Worm (Caenorhabditis elegans): Measurements from ENCODE around the gene Y51A2A.16.

The Y51A2A.16 gene

DNA sequence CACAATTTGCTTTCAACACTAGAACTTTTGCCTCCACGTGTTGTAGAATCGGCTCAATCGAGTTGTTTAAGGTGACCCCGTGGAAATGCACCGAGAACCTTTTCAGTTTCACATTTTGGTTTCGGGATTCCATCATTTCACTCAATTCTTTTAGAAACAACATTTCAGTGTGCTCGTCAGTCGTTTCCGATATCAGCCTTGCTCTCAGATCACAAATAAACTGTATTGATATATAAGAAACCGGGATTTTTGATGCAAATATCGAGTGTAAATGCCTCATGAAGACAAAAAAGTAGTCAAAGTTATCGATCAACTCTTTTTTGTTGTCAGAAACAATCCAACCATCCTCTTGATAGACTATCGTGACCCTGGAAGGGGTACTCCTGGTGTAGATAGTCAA, 15.2 kb downstream of the Y51A2A.16 start:
- TF ChIP-seq nhr-67 (tag; optimal IDR thresholded peaks at IDR 0.05) (no peak), pqm-1 (tag; optimal IDR thresholded peaks at IDR 0.05) (no peak), ztf-4 (tag; optimal IDR thresholded peaks at IDR 0.05) (no peak), jun-1 (tag; optimal IDR thresholded peaks at IDR 0.05) (no peak), nhr-11 (tag; optimal IDR thresholded peaks at IDR 0.05) (no peak), nhr-43 (tag; optimal IDR thresholded peaks at IDR 0.05; ENCODE audit: poor library complexity, severe bottlenecking) (no peak), nhr-12 (tag; optimal IDR thresholded peaks at IDR 0.05) (no peak), R02D3.7 (tag; optimal IDR thresholded peaks at IDR 0.05) (no peak), eor-1 (tag; optimal IDR thresholded peaks at IDR 0.05) (no peak)

DNA sequence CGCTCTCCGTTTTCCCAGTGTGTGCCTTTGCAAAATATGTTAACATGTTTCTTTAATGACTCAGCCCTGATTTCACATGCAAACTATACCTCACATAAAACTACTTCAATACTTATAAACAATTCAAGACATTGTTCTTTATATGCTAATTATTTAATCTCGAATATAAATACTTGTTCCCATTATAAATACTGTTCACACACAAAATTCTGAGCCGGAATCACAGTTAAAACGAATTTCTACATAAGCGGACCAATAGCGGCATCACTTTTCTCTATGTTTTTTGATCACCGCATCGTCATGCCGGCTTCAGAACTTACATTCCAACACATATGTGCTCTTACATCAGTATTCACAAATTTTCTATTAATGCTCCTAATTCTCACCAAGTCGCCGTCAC, 26.2 kb downstream of the Y51A2A.16 start, which contains the start of gene R10E8.5:
Gene R10E8.5, plus strand, starts transcription at position 301 of the 400 bp plus-strand sequence.
- no peak for TF ChIP-seq fkh-10 (GFP tag; optimal IDR thresholded peaks at IDR 0.05)
- no peak for TF ChIP-seq ama-1 (optimal IDR thresholded peaks at IDR 0.05)
- TF ChIP-seq daf-12 (tag; optimal IDR thresholded peaks at IDR 0.05) = no peak
- TF ChIP-seq nfya-1 (tag; optimal IDR thresholded peaks at IDR 0.05; ENCODE audit: insufficient read depth) = no peak
- no peak for TF ChIP-seq nhr-25 (tag; optimal IDR thresholded peaks at IDR 0.05)
- TF ChIP-seq nhr-67 (tag; optimal IDR thresholded peaks at IDR 0.05) = no peak
- TF ChIP-seq fos-1 (tag; optimal IDR thresholded peaks at IDR 0.05) = no peak

DNA sequence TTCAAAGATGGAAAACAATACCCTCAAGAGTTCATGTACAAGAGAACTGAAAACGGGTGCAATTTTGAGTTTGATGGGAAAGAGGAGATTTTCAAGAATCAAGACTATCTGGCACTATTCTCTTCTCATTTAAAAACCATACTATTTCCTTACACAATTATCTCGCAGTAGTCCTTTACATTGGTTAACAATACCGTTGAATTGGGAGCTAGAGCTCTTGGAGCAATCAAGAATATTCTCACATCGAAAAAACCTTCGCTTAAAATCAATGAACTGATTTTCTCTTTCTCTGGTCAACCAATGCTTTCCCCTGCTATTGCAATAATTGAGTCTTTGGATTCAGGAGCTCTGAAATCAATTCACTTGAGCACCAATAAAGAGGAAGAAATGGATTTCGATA, 27.2 kb downstream of the Y51A2A.16 start, which contains the start of gene R10E8.2:
Gene R10E8.2, plus strand, starts transcription at position 301 of the 400 bp plus-strand sequence.
- TF ChIP-seq pha-4 (tag; optimal IDR thresholded peaks at IDR 0.05) (no peak), zag-1 (tag; optimal IDR thresholded peaks at IDR 0.05) (no peak), skn-1 (tag; optimal IDR thresholded peaks at IDR 0.05) (no peak), nhr-25 (tag; optimal IDR thresholded peaks at IDR 0.05) (no peak), unc-62 (GFP tag; optimal IDR thresholded peaks at IDR 0.05) (no peak), nhr-43 (tag; optimal IDR thresholded peaks at IDR 0.05; ENCODE audit: poor library complexity, severe bottlenecking) (no peak), nhr-23 (tag; optimal IDR thresholded peaks at IDR 0.05) (no peak), nhr-12 (tag; optimal IDR thresholded peaks at IDR 0.05) (no peak), lin-15B (tag; optimal IDR thresholded peaks at IDR 0.05) (no peak), mdl-1 (tag; optimal IDR thresholded peaks at IDR 0.05) (no peak), elt-2 (tag; optimal IDR thresholded peaks at IDR 0.05) (no peak), ZK546.5 (tag; optimal IDR thresholded peaks at IDR 0.05) (no peak), unc-39 (tag; optimal IDR thresholded peaks at IDR 0.05) (no peak), nhr-77 (tag; optimal IDR thresholded peaks at IDR 0.05) (no peak), sea-2 (GFP tag; optimal IDR thresholded peaks at IDR 0.05) (no peak), ama-1 (optimal IDR thresholded peaks at IDR 0.05) (no peak), egl-5 (tag; optimal IDR thresholded peaks at IDR 0.05) (no peak)

DNA sequence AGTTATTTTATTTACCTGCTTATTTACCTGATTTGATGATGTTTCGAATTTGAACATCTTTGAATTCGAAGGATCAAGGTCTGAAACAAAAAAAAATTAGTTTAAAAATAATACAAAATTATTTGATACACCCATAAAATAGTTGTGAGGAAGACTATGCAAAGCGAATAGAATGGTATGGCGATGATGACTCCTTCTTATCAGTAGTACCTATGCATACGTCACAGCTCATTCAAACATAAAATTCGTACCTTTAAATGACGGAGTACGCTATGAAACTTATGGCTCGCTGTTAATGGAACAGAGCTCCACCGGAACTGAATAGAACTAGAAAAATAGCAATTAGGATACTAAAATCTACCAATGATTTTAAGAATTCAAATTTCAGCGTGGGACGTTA, 28.4 kb downstream of the Y51A2A.16 start, which contains the start of gene R10E8.1:
Gene R10E8.1, minus strand, starts transcription at position 178 of the 400 bp plus-strand sequence.
- TF ChIP-seq tbx-2 (tag; optimal IDR thresholded peaks at IDR 0.05) (no peak), pqm-1 (tag; optimal IDR thresholded peaks at IDR 0.05) (peak; percentile 59), elt-2 (tag; optimal IDR thresholded peaks at IDR 0.05) (peak; percentile 71)

DNA sequence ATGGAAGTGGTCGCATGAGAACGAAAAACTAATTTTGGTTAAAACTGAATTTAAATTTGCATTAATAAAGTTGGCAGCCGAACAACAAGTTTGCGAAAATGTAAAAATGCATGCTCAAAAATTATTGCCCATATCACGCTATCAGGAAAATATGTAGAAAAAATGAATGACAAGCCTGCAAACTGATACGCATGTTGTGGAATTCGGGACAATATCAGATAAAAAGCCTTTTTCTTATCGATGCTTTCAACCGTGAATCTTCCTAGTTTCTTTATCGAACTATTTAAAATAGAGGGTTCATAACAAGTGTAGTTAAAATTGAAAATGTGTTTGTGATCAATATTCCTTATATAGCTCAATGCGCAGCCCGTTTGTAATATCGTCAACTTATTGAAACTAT, 34.6 kb downstream of the Y51A2A.16 start:
- TF ChIP-seq jun-1 (tag; optimal IDR thresholded peaks at IDR 0.05) = peak; percentile 18
- TF ChIP-seq elt-2 (tag; optimal IDR thresholded peaks at IDR 0.05) = peak; percentile 90
- TF ChIP-seq mdl-1 (tag; optimal IDR thresholded peaks at IDR 0.05) = no peak
- no peak for TF ChIP-seq mml-1 (tag; optimal IDR thresholded peaks at IDR 0.05)
- peak; percentile 70 for TF ChIP-seq pqm-1 (tag; optimal IDR thresholded peaks at IDR 0.05)

DNA sequence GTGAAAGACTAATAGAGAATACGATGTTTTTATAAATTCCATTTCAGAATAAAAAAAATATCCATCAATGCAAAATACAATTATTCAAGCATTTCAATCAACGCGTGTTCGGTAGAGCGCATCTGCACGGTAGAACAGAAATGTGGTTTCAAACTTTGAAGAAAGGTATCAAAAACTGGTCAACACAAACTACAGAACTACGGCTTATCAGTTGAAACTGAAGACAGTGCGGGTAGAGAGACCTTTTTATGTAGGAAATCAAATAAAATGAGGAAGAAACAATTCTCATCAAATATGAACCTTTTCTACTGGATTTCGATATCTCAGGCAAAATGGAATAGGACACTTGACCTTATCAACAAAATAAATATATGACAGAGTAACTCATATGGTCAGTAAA, 36.3 kb downstream of the Y51A2A.16 start:
- TF ChIP-seq elt-2 (tag; optimal IDR thresholded peaks at IDR 0.05) (peak; percentile 62), ztf-11 (tag; optimal IDR thresholded peaks at IDR 0.05) (no peak), pqm-1 (tag; optimal IDR thresholded peaks at IDR 0.05) (peak; percentile 31)

DNA sequence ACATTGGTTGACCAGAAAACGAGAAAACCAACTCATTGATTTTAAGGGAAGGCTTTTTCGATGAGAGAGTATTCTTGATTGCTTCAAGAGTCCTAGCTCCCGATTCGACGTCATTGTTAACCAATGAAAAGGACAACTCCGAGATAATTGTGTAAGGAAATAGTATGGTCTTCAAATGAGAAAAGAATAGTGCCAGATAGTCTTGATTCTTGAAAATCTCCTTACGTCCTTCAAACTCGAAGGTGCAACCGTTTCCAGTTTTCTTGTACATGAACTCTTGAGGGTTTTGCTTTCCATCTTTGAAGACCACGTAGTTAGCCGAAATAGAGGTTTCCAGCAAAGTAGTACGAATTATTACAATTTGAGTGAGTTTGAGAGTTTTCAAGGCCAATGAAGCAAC, 37.5 kb downstream of the Y51A2A.16 start:
- TF ChIP-seq ceh-9 (tag; optimal IDR thresholded peaks at IDR 0.05) (no peak), fkh-2 (tag; optimal IDR thresholded peaks at IDR 0.05) (no peak), lin-15B (tag; optimal IDR thresholded peaks at IDR 0.05) (no peak), nhr-67 (tag; optimal IDR thresholded peaks at IDR 0.05) (no peak), nhr-77 (tag; optimal IDR thresholded peaks at IDR 0.05) (no peak), lsy-12 (tag; optimal IDR thresholded peaks at IDR 0.05) (no peak), elt-1 (tag; optimal IDR thresholded peaks at IDR 0.05) (no peak), elt-2 (tag; optimal IDR thresholded peaks at IDR 0.05) (no peak), ama-1 (optimal IDR thresholded peaks at IDR 0.05) (no peak), snpc-4 (tag; optimal IDR thresholded peaks at IDR 0.05) (no peak), tbx-2 (tag; optimal IDR thresholded peaks at IDR 0.05) (no peak), pqm-1 (tag; optimal IDR thresholded peaks at IDR 0.05) (no peak), nhr-237 (tag; optimal IDR thresholded peaks at IDR 0.05) (no peak), ceh-16 (tag; optimal IDR thresholded peaks at IDR 0.05) (no peak), mdl-1 (tag; optimal IDR thresholded peaks at IDR 0.05) (no peak), eor-1 (tag; optimal IDR thresholded peaks at IDR 0.05) (no peak)

All from whole organism, L3 larva.